Worm (Caenorhabditis elegans): ENCODE measurements around the gene agt-1.

The agt-1 gene

DNA sequence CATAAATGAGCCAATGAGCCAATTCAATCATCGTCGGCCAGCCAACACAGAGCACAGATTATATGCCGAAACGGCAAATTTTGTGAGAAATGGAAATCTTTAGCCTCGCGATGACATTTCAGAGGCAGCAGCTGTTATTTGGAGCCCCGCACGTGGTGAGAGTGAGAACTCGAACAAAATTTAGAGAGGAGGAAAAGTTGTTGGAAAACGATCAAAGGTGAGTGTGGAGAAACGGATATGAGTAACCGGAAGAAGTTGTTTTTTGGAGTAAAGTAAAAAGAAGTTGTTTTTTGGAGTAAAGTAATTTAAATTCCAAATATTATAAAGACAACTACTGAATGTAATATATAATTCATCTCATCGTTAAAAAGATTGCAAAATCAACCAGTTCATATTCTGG lies 29.5 kb upstream of the agt-1 start, which contains the start of gene Y62E10A.13 (continued):
- no peak for TF ChIP-seq F57A8.1 (GFP tag; optimal IDR thresholded peaks at IDR 0.05)
- no peak for TF ChIP-seq dpl-1 (GFP tag; optimal IDR thresholded peaks at IDR 0.05)
- TF ChIP-seq aptf-2 (GFP tag; conservative IDR thresholded peaks at IDR 0.05) = no peak
- TF ChIP-seq B0336.3 (GFP tag; IDR thresholded peaks at IDR 0.05) = peak; percentile 61; the same call in 1 of the 2 replicates
- TF ChIP-seq snpc-1.1 (tag; optimal IDR thresholded peaks at IDR 0.05; ENCODE audit: insufficient read depth) = peak; percentile 14
- TF ChIP-seq hlh-26 (GFP tag; conservative IDR thresholded peaks at IDR 0.05) = no peak
- no peak for TF ChIP-seq let-607 (tag; optimal IDR thresholded peaks at IDR 0.05)
- TF ChIP-seq ceh-40 (GFP tag; IDR thresholded peaks at IDR 0.05) = no peak
- no peak for TF ChIP-seq nfya-1 (tag; optimal IDR thresholded peaks at IDR 0.05; ENCODE audit: borderline replicate concordance, insufficient read depth)
- no peak for TF ChIP-seq pha-4 (tag; optimal IDR thresholded peaks at IDR 0.05)
- peak; percentile 25 for TF ChIP-seq dpff-1 (tag; optimal IDR thresholded peaks at IDR 0.05)
- TF ChIP-seq rcor-1 (GFP tag; IDR thresholded peaks at IDR 0.05) = 0 out of 2 replicates have a peak, but pooled peaks have one; percentile 20
- peak; percentile 41; the same call in 1 of the 2 replicates for TF ChIP-seq attf-6 (GFP tag; IDR thresholded peaks at IDR 0.05)
- TF ChIP-seq ekl-4 (GFP tag; IDR thresholded peaks at IDR 0.05) = no peak
- no peak for TF ChIP-seq sea-2 (GFP tag; IDR thresholded peaks at IDR 0.05)
- no peak for TF ChIP-seq ztf-25 (GFP tag; IDR thresholded peaks at IDR 0.05)
- TF ChIP-seq ceh-100 (GFP tag; IDR thresholded peaks at IDR 0.05) = no peak
- TF ChIP-seq F57C9.4 (tag; optimal IDR thresholded peaks at IDR 0.05) = no peak
- no peak for TF ChIP-seq nfya-2 (GFP tag; IDR thresholded peaks at IDR 0.05)
- no peak for TF ChIP-seq madf-8 (GFP tag; conservative IDR thresholded peaks at IDR 0.05)
- TF ChIP-seq ztf-28 (GFP tag; IDR thresholded peaks at IDR 0.05) = no peak
- TF ChIP-seq Y79H2A.3 (GFP tag; conservative IDR thresholded peaks at IDR 0.05) = no peak
- TF ChIP-seq lin-26 (GFP tag; IDR thresholded peaks at IDR 0.05) = no peak
- TF ChIP-seq F10E7.11 (tag; optimal IDR thresholded peaks at IDR 0.05) = peak; percentile 53
- peak; percentile 42 for TF ChIP-seq tlf-1 (GFP tag; optimal IDR thresholded peaks at IDR 0.05)
- no peak for TF ChIP-seq lin-40 (tag; optimal IDR thresholded peaks at IDR 0.05)
- TF ChIP-seq cebp-2 (GFP tag; IDR thresholded peaks at IDR 0.05) = peak; percentile 84; the same call in 1 of the 2 replicates
- TF ChIP-seq lag-1 (GFP tag; IDR thresholded peaks at IDR 0.05) = no peak
- no peak for TF ChIP-seq ztf-22 (GFP tag; optimal IDR thresholded peaks at IDR 0.05)
- TF ChIP-seq F52B5.7 (tag; optimal IDR thresholded peaks at IDR 0.05) = no peak
- TF ChIP-seq Y53G8AR.9 (GFP tag; conservative IDR thresholded peaks at IDR 0.05) = peak; percentile 43; the same call in 1 of the 2 replicates
- TF ChIP-seq him-1 (tag; optimal IDR thresholded peaks at IDR 0.05) = no peak
- peak; percentile 22 for TF ChIP-seq atf-7 (tag; optimal IDR thresholded peaks at IDR 0.05)
- TF ChIP-seq unc-130 (GFP tag; optimal IDR thresholded peaks at IDR 0.05) = peak; percentile 49
- no peak for TF ChIP-seq mel-28 (tag; optimal IDR thresholded peaks at IDR 0.05; ENCODE audit: borderline replicate concordance)
- no peak for TF ChIP-seq nhr-27 (tag; optimal IDR thresholded peaks at IDR 0.05)
- no peak for TF ChIP-seq K12H6.12 (tag; optimal IDR thresholded peaks at IDR 0.05)
- no peak for TF ChIP-seq K11D2.4 (GFP tag; IDR thresholded peaks at IDR 0.05)
- no peak for TF ChIP-seq snpc-4 (GFP tag; optimal IDR thresholded peaks at IDR 0.05)
- peak in 2 of 4 experiments; percentile 8 to 62 for TF ChIP-seq snpc-4 (tag; optimal IDR thresholded peaks at IDR 0.05)
- TF ChIP-seq hrde-1 (tag; optimal IDR thresholded peaks at IDR 0.05; ENCODE audit: borderline replicate concordance) = peak; percentile 51
- no peak for TF ChIP-seq pbrm-1 (GFP tag; IDR thresholded peaks at IDR 0.05)
- TF ChIP-seq die-1 (tag; optimal IDR thresholded peaks at IDR 0.05) = no peak
- no peak for TF ChIP-seq D2030.7 (GFP tag; IDR thresholded peaks at IDR 0.05)
- TF ChIP-seq efl-1 (GFP tag; optimal IDR thresholded peaks at IDR 0.05) = no peak
- 0 out of 2 replicates have a peak, but pooled peaks have one; percentile 7 for TF ChIP-seq madf-3 (GFP tag; IDR thresholded peaks at IDR 0.05)
- TF ChIP-seq ama-1 (optimal IDR thresholded peaks at IDR 0.05) = no peak
- TF ChIP-seq ama-1 (GFP tag; optimal IDR thresholded peaks at IDR 0.05) = no peak
- no peak for TF ChIP-seq B0261.1 (tag; optimal IDR thresholded peaks at IDR 0.05)
